Fruit fly (Drosophila melanogaster) whole organism: ENCODE measurements around the gene CG32407.

Source experiments
- Dll ChIP-seq: fragments of >200 bp; optimal IDR thresholded peaks from 2 replicates; lab custom pipeline; 2017
- psq ChIP-seq: fragments of >200 bp; optimal IDR thresholded peaks from 2 replicates; lab custom pipeline; 2017

dm6 chr3L:5902189-5902765 is 19.6 kb upstream of the CG32407 start, which contains the start of gene QC:
- TF ChIP-seq psq (no peak), Dll (lab: Kevin White, UChicago) (no peak)
